Worm (Caenorhabditis elegans) whole organism, dauer: Measurements from ENCODE around the gene C15B12.9.

Source experiments
- unc-62 ChIP-seq: sonication (generic microtip); optimal IDR thresholded peaks from 2 replicates; lab custom pipeline; 2017; ENCODE audit warnings: missing biosample characterization, missing genetic modification reagents, missing genetic modification characterization

The C15B12.9 gene

DNA sequence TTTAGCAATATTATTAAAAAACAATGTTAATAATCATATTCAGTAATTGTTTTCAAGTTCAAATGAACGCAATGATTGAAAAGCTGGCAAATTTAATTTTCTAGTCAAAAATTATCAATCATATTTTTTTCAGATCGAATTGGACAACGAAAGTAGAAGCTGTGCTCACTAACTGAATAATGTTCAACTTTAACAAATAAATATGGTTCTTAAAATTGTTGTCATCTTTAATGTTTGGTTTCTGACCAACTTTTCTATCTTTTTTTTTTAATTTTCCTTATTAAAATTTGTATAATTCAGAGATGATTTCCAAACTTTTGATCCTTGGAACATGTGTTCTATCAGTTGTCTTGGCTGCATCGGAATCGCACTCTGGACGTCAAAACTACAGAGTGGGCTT is 43.4 kb downstream of the C15B12.9 start, which contains the start of gene ttr-35:
TSS of gene ttr-35 (plus strand) at position 301 of the 400 bp plus-strand sequence.
- TF ChIP-seq unc-62 (GFP tag; lab: Kevin White, UChicago) = no peak

DNA sequence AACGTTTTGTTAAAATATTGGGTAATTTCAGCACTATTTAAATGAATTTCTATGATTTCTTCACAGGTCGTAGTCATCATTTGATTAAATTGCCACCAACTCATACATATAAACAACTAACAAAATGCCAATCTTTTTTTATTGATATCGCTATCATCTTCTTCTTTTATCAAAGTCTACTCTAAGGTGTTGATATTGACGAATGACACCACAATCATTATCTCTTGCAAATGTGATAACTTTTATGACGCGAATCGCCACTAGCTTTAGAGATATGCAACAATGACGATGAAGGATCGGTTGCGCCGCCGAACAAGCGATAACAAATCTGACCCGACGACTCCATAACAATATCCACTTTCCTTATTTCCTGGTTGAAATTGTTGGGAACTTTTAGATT is 45.9 kb downstream of the C15B12.9 start:
- no peak for TF ChIP-seq unc-62 (GFP tag; lab: Kevin White, UChicago)

DNA sequence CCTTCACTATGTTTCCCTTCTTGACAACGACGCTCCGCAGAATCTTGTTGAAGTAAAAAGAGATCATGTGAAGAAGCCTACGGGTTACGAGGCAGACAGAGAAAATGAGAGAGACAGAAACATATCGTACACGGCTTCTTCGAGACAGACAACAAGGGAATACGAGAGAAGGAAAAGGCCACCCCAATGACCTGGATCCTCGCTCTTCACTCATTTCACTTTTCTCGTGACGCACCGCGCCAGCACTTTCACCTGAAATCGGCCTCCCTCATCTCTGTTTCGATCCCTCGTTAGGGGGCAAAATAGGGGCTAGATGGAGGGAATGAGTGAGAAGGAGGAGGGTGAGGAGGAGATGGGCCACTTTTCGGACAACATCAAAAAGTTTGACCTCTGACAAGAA is 46.7 kb downstream of the C15B12.9 start:
- TF ChIP-seq unc-62 (GFP tag; lab: Kevin White, UChicago) = no peak

DNA sequence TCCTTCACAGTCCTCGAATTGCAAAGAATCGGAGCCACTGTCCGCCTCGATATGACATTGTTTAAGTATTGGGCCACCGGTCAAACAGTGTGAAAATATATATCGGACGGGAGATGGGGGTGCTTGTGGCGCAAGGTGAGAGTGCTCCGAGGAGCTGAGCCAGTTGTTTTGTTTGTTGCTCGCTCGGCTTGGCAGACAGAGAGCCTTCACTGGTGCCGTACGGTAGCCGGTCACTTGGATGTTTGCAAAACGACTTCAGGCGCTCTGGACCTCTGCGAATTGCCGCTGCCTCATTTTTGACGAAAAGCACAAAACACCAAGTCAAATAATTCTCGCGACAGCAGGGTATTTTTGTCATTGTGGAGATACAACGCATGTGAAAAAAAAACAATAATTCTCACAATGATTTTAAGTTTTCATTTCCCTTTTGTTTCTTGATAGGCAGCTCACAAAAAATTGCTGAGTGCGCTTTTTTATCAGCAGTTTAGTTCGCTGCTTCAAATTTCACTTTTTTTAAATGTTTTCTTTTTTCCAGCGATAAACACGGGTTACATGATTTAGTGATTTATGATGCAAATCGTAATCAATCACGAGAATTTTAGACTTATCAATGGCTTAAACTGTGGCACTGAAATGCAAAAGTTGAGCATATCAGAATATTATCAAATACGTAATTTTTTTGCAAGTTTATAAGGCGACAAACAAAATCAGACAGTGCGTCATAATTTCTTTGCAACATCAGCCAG is 48.6 kb downstream of the C15B12.9 start:
- no peak for TF ChIP-seq unc-62 (GFP tag; lab: Kevin White, UChicago)

DNA sequence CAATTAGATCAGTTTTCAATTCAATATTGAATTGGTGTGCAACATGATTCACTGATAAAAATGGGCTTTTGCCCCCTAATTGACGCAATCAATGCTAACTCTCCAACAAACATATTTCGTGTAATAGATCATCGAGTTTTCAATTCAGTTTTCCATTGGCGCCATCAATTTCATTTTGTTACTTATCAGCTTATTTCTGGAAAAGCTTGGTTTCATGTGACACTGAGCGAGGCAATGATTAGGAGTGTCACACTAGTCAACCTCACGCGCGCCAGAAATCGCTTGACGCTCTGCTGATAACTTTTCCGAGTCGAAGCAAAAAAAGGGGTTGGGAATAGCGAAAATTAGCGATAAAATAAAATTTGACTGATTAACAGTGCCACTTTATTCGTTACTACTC is 49.9 kb downstream of the C15B12.9 start, which contains the start of gene ets-4:
TSS of gene ets-4 (plus strand) at position 347 of the 400 bp plus-strand sequence.
- TF ChIP-seq unc-62 (GFP tag; lab: Kevin White, UChicago) = no peak

DNA sequence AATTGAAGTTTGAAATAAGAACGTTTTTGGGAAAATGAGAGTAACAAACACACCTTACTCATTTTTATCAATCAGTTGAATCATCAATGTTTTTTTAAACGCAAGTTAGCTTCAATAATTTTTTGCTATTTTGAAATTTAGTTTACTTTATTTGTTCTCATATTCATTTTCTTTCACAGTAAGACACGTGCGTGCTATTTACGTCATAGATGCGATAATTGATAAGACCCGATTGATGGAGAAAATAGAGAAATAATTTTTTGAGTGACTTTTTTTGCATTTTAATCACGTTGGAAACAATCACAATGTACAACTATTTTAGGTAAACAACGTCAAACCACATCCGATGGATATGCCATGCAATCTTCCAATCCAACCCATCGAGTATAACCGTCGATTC is 50.9 kb downstream of the C15B12.9 start:
- no peak for TF ChIP-seq unc-62 (GFP tag; lab: Kevin White, UChicago)
